Worm (Caenorhabditis elegans): ENCODE results near the gene pah-1.

The pah-1 gene

DNA sequence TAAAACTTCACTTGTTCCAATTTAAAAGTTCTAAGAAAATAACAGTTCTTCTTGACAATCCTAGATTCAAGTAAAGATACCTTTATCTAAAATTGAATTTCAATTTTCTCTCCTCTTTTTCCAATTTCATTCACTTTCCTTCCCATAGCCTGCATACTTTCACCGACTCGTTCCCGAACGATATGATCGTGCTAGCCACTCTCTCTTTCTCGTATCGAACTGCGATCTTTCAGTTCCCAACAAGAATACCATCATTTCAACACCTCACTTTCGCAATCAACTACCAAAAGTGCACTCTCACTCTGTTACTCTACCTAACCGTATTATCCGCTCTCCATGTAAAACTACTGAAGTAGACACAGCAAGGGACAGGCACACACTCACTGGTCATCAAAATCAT is 16.7 kb downstream of the pah-1 start:
- TF ChIP-seq tag-97 (GFP tag; IDR thresholded peaks at IDR 0.05) (no peak), zip-2 (tag; optimal IDR thresholded peaks at IDR 0.05) (no peak), nhr-111 (GFP tag; optimal IDR thresholded peaks at IDR 0.05) (no peak), R02D3.7 (tag; optimal IDR thresholded peaks at IDR 0.05) (no peak), lin-13 (GFP tag; optimal IDR thresholded peaks at IDR 0.05) (no peak), F37D6.2 (tag; optimal IDR thresholded peaks at IDR 0.05) (no peak), T26A8.4 (GFP tag; IDR thresholded peaks at IDR 0.05) (no peak), dpl-1 (GFP tag; optimal IDR thresholded peaks at IDR 0.05) (no peak), daf-8 (GFP tag; IDR thresholded peaks at IDR 0.05) (no peak), Y105C5A.15 (GFP tag; IDR thresholded peaks at IDR 0.05) (no peak), mxl-3 (GFP tag; optimal IDR thresholded peaks at IDR 0.05) (no peak), zip-11 (GFP tag; IDR thresholded peaks at IDR 0.05) (no peak), nhr-42 (GFP tag; IDR thresholded peaks at IDR 0.05) (no peak), spr-3 (GFP tag; optimal IDR thresholded peaks at IDR 0.05) (no peak), tra-1 (GFP tag; IDR thresholded peaks at IDR 0.05) (no peak), mdt-29 (GFP tag; IDR thresholded peaks at IDR 0.05) (no peak)

DNA sequence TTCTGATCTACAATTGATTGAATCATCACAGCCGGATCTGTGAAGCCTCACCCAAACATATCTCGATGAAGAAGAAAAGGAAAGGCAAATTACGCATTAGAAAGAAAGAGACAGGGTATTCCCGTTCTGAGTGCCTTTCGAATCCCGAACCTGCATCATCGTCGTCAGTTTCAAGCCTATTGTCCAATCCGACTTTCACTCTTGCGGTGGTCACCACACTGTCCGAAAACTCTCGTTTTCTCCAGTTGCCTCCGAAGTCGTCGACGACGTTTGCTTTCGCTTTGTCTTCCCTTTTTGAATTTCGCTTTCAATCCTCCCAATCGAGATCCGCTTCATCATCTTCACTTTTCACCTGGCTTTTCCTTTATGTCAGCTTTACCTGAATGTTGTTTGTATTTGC is 17.7 kb downstream of the pah-1 start:
- no peak for TF ChIP-seq ceh-20 (GFP tag; IDR thresholded peaks at IDR 0.05)
- TF ChIP-seq unc-62 (GFP tag; optimal IDR thresholded peaks at IDR 0.05 in 1 of 2): peak in 1 of 2 experiments; percentile 66
- no peak for TF ChIP-seq unc-62 (tag; optimal IDR thresholded peaks at IDR 0.05)
- TF ChIP-seq hlh-11 (tag; optimal IDR thresholded peaks at IDR 0.05): peak; percentile 40
- TF ChIP-seq mxl-3 (GFP tag; optimal IDR thresholded peaks at IDR 0.05): peak; percentile 18
- no peak for TF ChIP-seq aly-2 (tag; optimal IDR thresholded peaks at IDR 0.05)

DNA sequence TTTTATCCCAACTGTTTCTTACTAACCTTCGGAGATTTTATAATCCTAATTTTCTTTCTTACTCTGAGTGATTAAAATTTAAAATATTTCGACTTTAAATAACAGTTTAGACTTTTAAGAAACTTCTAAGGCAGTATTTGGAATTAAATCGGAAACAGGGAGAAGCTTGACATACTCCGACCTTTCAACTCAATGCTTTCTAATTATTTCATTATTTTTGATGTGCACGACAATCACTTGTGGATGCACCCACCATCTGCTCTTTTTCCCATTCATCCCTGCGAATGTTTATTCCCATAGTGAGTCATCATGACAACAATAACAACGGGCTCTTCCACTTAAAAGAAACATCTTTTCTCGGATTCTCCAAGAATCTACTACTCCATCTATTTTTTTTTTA is 18.2 kb downstream of the pah-1 start:
- TF ChIP-seq aly-2 (tag; optimal IDR thresholded peaks at IDR 0.05) (no peak), nhr-77 (tag; optimal IDR thresholded peaks at IDR 0.05) (no peak), spr-1 (tag; optimal IDR thresholded peaks at IDR 0.05) (no peak), egl-27 (tag; optimal IDR thresholded peaks at IDR 0.05) (no peak), vab-7 (GFP tag; IDR thresholded peaks at IDR 0.05) (no peak), zip-2 (tag; optimal IDR thresholded peaks at IDR 0.05) (no peak), mep-1 (tag; optimal IDR thresholded peaks at IDR 0.05) (no peak), nhr-11 (tag; optimal IDR thresholded peaks at IDR 0.05) (no peak), mxl-3 (GFP tag; optimal IDR thresholded peaks at IDR 0.05) (no peak), dmd-6 (GFP tag; IDR thresholded peaks at IDR 0.05) (no peak), lin-1 (GFP tag; IDR thresholded peaks at IDR 0.05) (no peak)

DNA sequence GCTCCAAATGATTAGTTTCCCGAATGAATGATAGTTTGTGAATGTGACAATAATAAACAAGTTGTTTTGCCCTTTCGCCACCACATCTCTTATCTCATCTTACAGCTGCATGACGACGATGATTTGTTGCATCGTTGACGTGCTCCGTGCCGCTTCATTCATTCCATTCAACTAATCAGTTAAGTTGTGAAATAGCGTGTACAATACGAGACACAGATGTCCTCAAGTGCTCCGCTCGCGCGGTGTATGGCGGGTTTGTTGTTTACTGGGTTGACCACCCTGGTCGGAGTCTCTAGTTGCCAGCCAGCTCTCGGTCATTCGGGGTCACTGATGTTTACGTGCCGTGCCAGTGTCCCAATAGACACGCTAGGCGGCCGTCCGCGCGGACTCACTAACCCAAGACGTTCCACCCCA is 18.9 kb downstream of the pah-1 start:
- TF ChIP-seq daf-19 (GFP tag; conservative IDR thresholded peaks at IDR 0.05) (0 out of 2 replicates have a peak, but pooled peaks have one; percentile 11), T26A8.4 (GFP tag; IDR thresholded peaks at IDR 0.05) (peak; percentile 14; the same call in 1 of the 2 replicates), Y75B8A.6 (GFP tag; IDR thresholded peaks at IDR 0.05) (no peak), dpl-1 (GFP tag; optimal IDR thresholded peaks at IDR 0.05) (no peak), daf-8 (GFP tag; IDR thresholded peaks at IDR 0.05) (no peak), mdl-1 (tag; optimal IDR thresholded peaks at IDR 0.05) (peak in 1 of 2 experiments; percentile 24), ztf-7 (tag; optimal IDR thresholded peaks at IDR 0.05) (peak; percentile 10), lin-29 (GFP tag; IDR thresholded peaks at IDR 0.05) (no peak), egl-43 (GFP tag; IDR thresholded peaks at IDR 0.05) (0 out of 2 replicates have a peak, but pooled peaks have one; percentile 71), vab-7 (GFP tag; IDR thresholded peaks at IDR 0.05) (no peak), Y48G9A.11 (GFP tag; IDR thresholded peaks at IDR 0.05) (no peak), F10B5.3 (tag; optimal IDR thresholded peaks at IDR 0.05) (no peak), ceh-28 (tag; optimal IDR thresholded peaks at IDR 0.05) (no peak), cey-2 (tag; optimal IDR thresholded peaks at IDR 0.05; ENCODE audit: borderline replicate concordance, insufficient read depth) (no peak), dve-1 (tag; optimal IDR thresholded peaks at IDR 0.05; ENCODE audit: insufficient read depth) (peak; percentile 52), set-16 (GFP tag; IDR thresholded peaks at IDR 0.05) (peak; percentile 49), zip-2 (tag; optimal IDR thresholded peaks at IDR 0.05) (no peak), ceh-44 (GFP tag; IDR thresholded peaks at IDR 0.05) (no peak), nhr-28 (tag; optimal IDR thresholded peaks at IDR 0.05) (peak; percentile 38), tag-97 (GFP tag; IDR thresholded peaks at IDR 0.05) (no peak), skn-1 (tag; optimal IDR thresholded peaks at IDR 0.05) (no peak), mdt-29 (GFP tag; IDR thresholded peaks at IDR 0.05) (no peak), nhr-237 (tag; optimal IDR thresholded peaks at IDR 0.05) (no peak), jun-1 (tag; optimal IDR thresholded peaks at IDR 0.05) (no peak), saeg-2 (GFP tag; IDR thresholded peaks at IDR 0.05) (no peak), dmd-6 (GFP tag; IDR thresholded peaks at IDR 0.05) (no peak)
